Fruit fly (Drosophila melanogaster): ENCODE data around the gene GluRIID.
A peak's percentile ranks its signal among the peaks of the same experiment; 100 is the strongest.

GluRIID gene

DNA sequence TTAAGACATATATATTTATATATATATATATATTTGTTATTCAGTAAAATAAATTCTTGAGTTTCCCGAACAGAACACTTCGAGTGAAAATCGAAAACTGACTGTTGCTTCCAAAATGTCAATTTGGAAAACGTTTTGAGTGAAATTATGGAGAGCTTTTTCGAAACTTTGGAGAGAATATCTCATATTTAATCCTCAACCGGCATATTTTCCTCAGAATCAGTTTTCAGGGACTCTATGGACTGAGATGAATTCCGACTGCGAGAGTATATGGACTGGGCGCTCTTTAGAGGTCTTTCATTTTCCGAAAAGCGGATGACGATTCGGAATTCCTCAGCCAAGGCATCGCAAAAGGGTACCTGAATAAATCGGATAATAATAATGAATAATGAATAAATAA, 3.6 kb downstream of the GluRIID start, which contains the start of gene GluRIIE:
Gene GluRIIE (minus strand): TSS at position 101 of the 400 bp plus-strand sequence.
- TF ChIP-seq Myc (optimal IDR thresholded peaks at IDR 0.05) = no peak
- TF ChIP-seq Mio (GFP tag; optimal IDR thresholded peaks at IDR 0.05) = no peak
- TF ChIP-seq CG32264 (GFP tag; optimal IDR thresholded peaks at IDR 0.05) = no peak
- no peak for TF ChIP-seq Sp1 (GFP tag; optimal IDR thresholded peaks at IDR 0.05)
- TF ChIP-seq GATAd (GFP tag; optimal IDR thresholded peaks at IDR 0.05) = no peak
- TF ChIP-seq OdsH (GFP tag; optimal IDR thresholded peaks at IDR 0.05) = no peak
- TF ChIP-seq brk (GFP tag; optimal IDR thresholded peaks at IDR 0.05) = no peak
- TF ChIP-seq Dfd (GFP tag; optimal IDR thresholded peaks at IDR 0.05) = no peak
- TF ChIP-seq usp (GFP tag; optimal IDR thresholded peaks at IDR 0.05) = no peak
- TF ChIP-seq CG9705 (GFP tag; optimal IDR thresholded peaks at IDR 0.05) = no peak
- no peak for TF ChIP-seq sage (GFP tag; optimal IDR thresholded peaks at IDR 0.05)
- TF ChIP-seq Hr83 (GFP tag; optimal IDR thresholded peaks at IDR 0.05; ENCODE audit: poor library complexity, severe bottlenecking) = no peak
- TF ChIP-seq Hr78 (GFP tag; optimal IDR thresholded peaks at IDR 0.05) = no peak
- no peak for TF ChIP-seq pan (optimal IDR thresholded peaks at IDR 0.05)
- no peak for TF ChIP-seq dmrt93B (GFP tag; optimal IDR thresholded peaks at IDR 0.05)
- TF ChIP-seq ey (GFP tag; optimal IDR thresholded peaks at IDR 0.05) = no peak
- no peak for TF ChIP-seq dsf (GFP tag; optimal IDR thresholded peaks at IDR 0.05; ENCODE audit: borderline replicate concordance)
- no peak for TF ChIP-seq CrebA (GFP tag; optimal IDR thresholded peaks at IDR 0.05; ENCODE audit: borderline replicate concordance)
- no peak for TF ChIP-seq lola (GFP tag; optimal IDR thresholded peaks at IDR 0.05)
- TF ChIP-seq Dif (GFP tag; optimal IDR thresholded peaks at IDR 0.05; ENCODE audit: partially characterized antibody) = no peak

- TF ChIP-seq CrebA (GFP tag; optimal IDR thresholded peaks at IDR 0.05; ENCODE audit: borderline replicate concordance) (no peak), Myc (optimal IDR thresholded peaks at IDR 0.05) (peak; percentile 11)
Measured at dm6 chr3R:20635735-20636134, 16.5 kb downstream of the GluRIID start.

- TF ChIP-seq CG9705 (GFP tag; optimal IDR thresholded peaks at IDR 0.05) (peak; percentile 18), Hr83 (GFP tag; optimal IDR thresholded peaks at IDR 0.05; ENCODE audit: poor library complexity, severe bottlenecking) (peak; percentile 11), HLH106 (tag; optimal IDR thresholded peaks at IDR 0.05) (peak; percentile 36), Abd-B (GFP tag; optimal IDR thresholded peaks at IDR 0.05) (no peak), h (GFP tag; optimal IDR thresholded peaks at IDR 0.05) (peak; percentile 12)
Measured at dm6 chr3R:20634674-20635594, 17.3 kb downstream of the GluRIID start, which contains the start of the genes Pi3K92E and Lrrk. Pi3K92E (minus strand) TSS chr3R:20634732. Lrrk (plus strand) TSS chr3R:20635480.

- TF ChIP-seq woc (GFP tag; optimal IDR thresholded peaks at IDR 0.05) (peak; percentile 97), Rel (GFP tag; optimal IDR thresholded peaks at IDR 0.05) (no peak), Rel (tag; optimal IDR thresholded peaks at IDR 0.05) (no peak), dsf (GFP tag; optimal IDR thresholded peaks at IDR 0.05; ENCODE audit: borderline replicate concordance) (no peak), usp (GFP tag; optimal IDR thresholded peaks at IDR 0.05) (no peak), ey (GFP tag; optimal IDR thresholded peaks at IDR 0.05) (peak; percentile 76), sage (GFP tag; optimal IDR thresholded peaks at IDR 0.05) (no peak), Abd-B (GFP tag; optimal IDR thresholded peaks at IDR 0.05) (no peak), CG32264 (GFP tag; optimal IDR thresholded peaks at IDR 0.05) (peak; percentile 41), HLH106 (tag; optimal IDR thresholded peaks at IDR 0.05) (no peak), sv (GFP tag; optimal IDR thresholded peaks at IDR 0.05) (peak; percentile 19), Dif (GFP tag; optimal IDR thresholded peaks at IDR 0.05; ENCODE audit: partially characterized antibody) (no peak), Jra (GFP tag; optimal IDR thresholded peaks at IDR 0.05) (peak; percentile 69), fru (GFP tag; optimal IDR thresholded peaks at IDR 0.05) (no peak), brk (GFP tag; optimal IDR thresholded peaks at IDR 0.05) (no peak), psq (GFP tag; optimal IDR thresholded peaks at IDR 0.05) (peak; percentile 62), Hr78 (GFP tag; optimal IDR thresholded peaks at IDR 0.05) (no peak), OdsH (GFP tag; optimal IDR thresholded peaks at IDR 0.05) (peak; percentile 79), Sp1 (GFP tag; optimal IDR thresholded peaks at IDR 0.05) (no peak), rgr (GFP tag; optimal IDR thresholded peaks at IDR 0.05) (no peak), CG9705 (GFP tag; optimal IDR thresholded peaks at IDR 0.05) (peak; percentile 37), br (GFP tag; optimal IDR thresholded peaks at IDR 0.05) (peak; percentile 86), jim (GFP tag; optimal IDR thresholded peaks at IDR 0.05) (no peak)
Measured at dm6 chr3R:20633984-20634446, 18.2 kb downstream of the GluRIID start.

All from whole organism, wandering third instar larva.